Fruit fly (Drosophila melanogaster): ENCODE data around the gene CG42704.

- TF ChIP-seq CG8478 (optimal IDR thresholded peaks at IDR 0.05) (no peak), CTCF (optimal IDR thresholded peaks at IDR 0.05) (no peak)
These were observed 40.8 kb downstream of the CG42704 start, which contains the start of gene CG43198 for dm6 chrX:7453236-7453635.
